Fruit fly (Drosophila melanogaster): ENCODE results near the gene IFT57.
A peak's percentile ranks its signal among the peaks of the same experiment; 100 is the strongest.

DNA sequence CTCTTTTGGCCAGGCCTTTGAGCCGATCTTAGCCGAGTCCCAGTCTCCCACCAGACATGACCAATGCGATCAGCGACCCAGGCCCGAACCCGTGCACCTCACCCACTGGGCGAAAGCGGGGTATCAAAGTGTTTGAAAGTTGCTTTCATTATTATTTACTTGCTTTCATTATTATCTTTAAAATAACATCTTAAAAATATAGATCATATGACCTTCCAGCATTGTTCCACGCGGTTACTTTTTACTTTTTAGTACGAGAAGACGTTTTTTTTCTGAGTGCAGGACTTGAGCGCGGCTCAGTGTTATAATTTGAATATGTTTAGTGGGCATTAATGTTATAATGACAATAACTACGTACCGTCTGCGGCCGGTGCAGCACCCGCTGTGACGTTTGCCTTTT lies 12.5 kb downstream of the IFT57 start:
- TF ChIP-seq Dfd (GFP tag; optimal IDR thresholded peaks at IDR 0.05) = no peak
- TF ChIP-seq vfl (GFP tag; optimal IDR thresholded peaks at IDR 0.05) = no peak
- no peak for TF ChIP-seq CG7839 (tag; optimal IDR thresholded peaks at IDR 0.05)
- TF ChIP-seq usp (GFP tag; optimal IDR thresholded peaks at IDR 0.05) = no peak
- no peak for TF ChIP-seq TFAM (GFP tag; optimal IDR thresholded peaks at IDR 0.05)
- peak; percentile 45 for TF ChIP-seq dmrt11E (tag; optimal IDR thresholded peaks at IDR 0.05)
- no peak for TF ChIP-seq Hr39 (optimal IDR thresholded peaks at IDR 0.05)
- no peak for TF ChIP-seq CkIIα-i1 (GFP tag; IDR thresholded peaks at IDR 0.05)
- TF ChIP-seq CG10209 (GFP tag; optimal IDR thresholded peaks at IDR 0.05) = no peak
- no peak for TF ChIP-seq CG43689 (GFP tag; IDR thresholded peaks at IDR 0.05)
- no peak for TF ChIP-seq br (optimal IDR thresholded peaks at IDR 0.05)
